Worm (Caenorhabditis elegans) whole organism, L3 larva: ENCODE data around the gene srv-4.

Source experiments
- elt-1 ChIP-seq: fragments of 150-350 bp; optimal IDR thresholded peaks from 2 replicates; lab custom pipeline; 2014; ENCODE audit warnings: missing biosample characterization, missing genetic modification characterization
- lin-39 ChIP-seq: fragments of 150-350 bp; optimal IDR thresholded peaks from 2 replicates; lab custom pipeline; 2018; ENCODE audit warnings: missing biosample characterization, missing genetic modification reagents, missing genetic modification characterization
- nhr-11 ChIP-seq: fragments of 150-350 bp; optimal IDR thresholded peaks from 2 replicates; lab custom pipeline; 2014; ENCODE audit warnings: missing biosample characterization, missing genetic modification characterization
- nhr-12 ChIP-seq: fragments of 150-350 bp; optimal IDR thresholded peaks from 2 replicates; lab custom pipeline; 2014; ENCODE audit warnings: missing biosample characterization, missing genetic modification characterization
- nhr-23 ChIP-seq: fragments of 150-350 bp; optimal IDR thresholded peaks from 2 replicates; lab custom pipeline; 2014; ENCODE audit warnings: missing biosample characterization, missing genetic modification reagents, missing genetic modification characterization
- nhr-237 ChIP-seq: fragments of 150-350 bp; optimal IDR thresholded peaks from 2 replicates; lab custom pipeline; 2014; ENCODE audit warnings: missing biosample characterization, missing genetic modification characterization
- nhr-77 ChIP-seq: fragments of 150-350 bp; optimal IDR thresholded peaks from 2 replicates; lab custom pipeline; 2014; ENCODE audit warnings: missing biosample characterization, missing genetic modification characterization
- tbx-2 ChIP-seq: sonication (generic microtip); optimal IDR thresholded peaks from 2 replicates; lab custom pipeline; 2016; ENCODE audit warnings: mild to moderate bottlenecking, missing genetic modification characterization, missing compliant biosample characterization

DNA sequence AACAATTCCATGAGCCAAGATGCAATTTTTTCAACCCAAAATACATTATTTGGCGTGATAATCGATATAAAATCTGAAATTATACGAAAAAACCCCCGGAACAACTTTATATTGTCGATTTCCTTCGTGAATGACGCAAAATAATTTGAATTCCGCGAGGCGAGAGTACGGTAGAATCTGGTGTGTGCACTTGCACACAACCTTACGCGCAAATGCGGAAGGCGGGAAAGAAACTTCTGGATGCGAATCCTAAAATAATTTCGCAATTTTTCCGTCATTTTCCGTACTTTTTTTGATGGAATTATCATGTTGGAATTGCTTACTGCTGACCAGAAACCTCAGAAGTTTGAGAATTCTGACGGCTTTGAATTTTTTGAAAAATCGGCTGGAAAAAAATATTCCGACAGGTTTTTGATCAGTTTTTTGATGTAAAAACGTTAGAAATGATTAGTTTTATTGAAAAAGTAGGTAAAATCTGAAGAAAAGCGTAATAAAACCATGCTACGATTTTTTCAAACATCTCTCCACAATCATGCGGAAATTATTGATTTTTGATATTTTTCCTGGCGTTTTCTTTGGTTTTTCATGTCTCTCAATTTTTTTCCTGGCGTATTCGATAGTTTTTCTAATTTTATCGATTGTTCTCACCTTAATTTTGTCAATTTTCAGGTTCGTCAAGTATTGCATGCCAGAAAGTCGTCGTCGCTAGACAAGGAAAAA lies 19.2 kb upstream of the srv-4 start, which contains the start of gene set-9:
- TF ChIP-seq nhr-77 (tag; lab: Kevin White, UChicago) (no peak), nhr-23 (tag; lab: Kevin White, UChicago) (no peak), nhr-11 (tag; lab: Kevin White, UChicago) (no peak), elt-1 (tag; lab: Kevin White, UChicago) (no peak), nhr-12 (no peak), lin-39 (no peak), tbx-2 (no peak), nhr-237 (tag; lab: Kevin White, UChicago) (no peak)
